Worm (Caenorhabditis elegans) whole organism, mixed stage, embryonic: Measurements from ENCODE around the gene srt-47.

Experiments used
- elt-3 ChIP-seq: fragments of 150-350 bp; optimal IDR thresholded peaks from 2 replicates; lab custom pipeline; 2014; ENCODE audit warnings: missing biosample characterization, missing genetic modification characterization
- nhr-237 ChIP-seq: fragments of 150-350 bp; optimal IDR thresholded peaks from 2 replicates; lab custom pipeline; 2014; ENCODE audit warnings: missing biosample characterization, missing genetic modification characterization
- nhr-28 ChIP-seq: fragments of 150-350 bp; optimal IDR thresholded peaks from 2 replicates; lab custom pipeline; 2014; ENCODE audit warnings: missing biosample characterization, missing genetic modification characterization
- nhr-76 ChIP-seq: sonication (generic microtip); optimal IDR thresholded peaks from 2 replicates; lab custom pipeline; 2017; ENCODE audit warnings: missing biosample characterization, missing genetic modification characterization
- pha-4 ChIP-seq: fragments of 150-350 bp; optimal IDR thresholded peaks from 2 replicates; lab custom pipeline; 2018; ENCODE audit warnings: missing biosample characterization, missing genetic modification reagents, missing genetic modification characterization
- sem-2 ChIP-seq: fragments of 200-800 bp; sonication (Bioruptor generic); optimal IDR thresholded peaks from 2 replicates; lab custom pipeline; 2018; ENCODE audit warnings: mild to moderate bottlenecking, missing genetic modification characterization, missing compliant biosample characterization
- unc-39 ChIP-seq: fragments of 150-350 bp; optimal IDR thresholded peaks from 2 replicates; lab custom pipeline; 2014; ENCODE audit warnings: missing biosample characterization, missing genetic modification characterization
- unc-62 ChIP-seq: fragments of 150-350 bp; optimal IDR thresholded peaks from 2 replicates; lab custom pipeline; 2014; ENCODE audit warnings: missing biosample characterization, missing genetic modification reagents, missing genetic modification characterization

- TF ChIP-seq nhr-237 (no peak), nhr-28 (no peak), nhr-76 (tag; lab: Kevin White, UChicago) (no peak), unc-39 (tag; lab: Kevin White, UChicago) (no peak), unc-62 (no peak), sem-2 (GFP tag; lab: Kevin White, UChicago) (no peak), pha-4 (no peak), elt-3 (no peak)
These were observed 12.5 kb upstream of the srt-47 start, which contains the start of gene Y41E3.18 for ce11 chrIV:15065653-15066052.
